Fruit fly (Drosophila melanogaster): ENCODE measurements around the gene Fim.

Fim gene

DNA sequence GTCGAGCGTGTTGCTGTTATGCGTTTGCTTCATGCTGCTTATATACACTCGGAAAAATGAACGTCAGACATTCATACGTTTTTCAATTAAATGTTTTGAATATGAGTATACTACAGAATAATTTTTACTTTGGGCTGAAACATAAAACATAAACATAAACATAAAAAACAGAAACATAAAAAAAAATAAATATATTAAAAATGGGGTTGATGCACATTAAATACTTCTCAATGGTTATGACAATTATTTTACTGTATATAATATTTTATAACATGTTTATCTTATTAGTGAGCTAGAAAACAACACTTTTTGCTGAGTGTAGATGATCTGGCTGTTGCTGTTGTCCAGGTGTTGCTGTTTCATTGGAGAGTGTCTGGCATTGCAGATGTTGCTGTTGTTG lies 64.3 kb downstream of the Fim start (continued):
- peak; percentile 28 for TF ChIP-seq lz (GFP tag; optimal IDR thresholded peaks at IDR 0.05)
- TF ChIP-seq vri (GFP tag; optimal IDR thresholded peaks at IDR 0.05): no peak
- peak; percentile 61 for TF ChIP-seq esn (GFP tag; optimal IDR thresholded peaks at IDR 0.05)
- TF ChIP-seq spab (GFP tag; optimal IDR thresholded peaks at IDR 0.05): peak; percentile 55
- TF ChIP-seq CG3919 (GFP tag; optimal IDR thresholded peaks at IDR 0.05): peak; percentile 77
- peak; percentile 23 for TF ChIP-seq Sox15 (GFP tag; optimal IDR thresholded peaks at IDR 0.05)
- no peak for TF ChIP-seq Hr38 (GFP tag; optimal IDR thresholded peaks at IDR 0.05)
- TF ChIP-seq CG11902 (GFP tag; optimal IDR thresholded peaks at IDR 0.05): peak; percentile 13
- TF ChIP-seq CG10669 (GFP tag; optimal IDR thresholded peaks at IDR 0.05): no peak
- peak; percentile 51 for TF ChIP-seq CG8319 (GFP tag; optimal IDR thresholded peaks at IDR 0.05)
- TF ChIP-seq CG1621 (tag; optimal IDR thresholded peaks at IDR 0.05): peak; percentile 2
- TF ChIP-seq CG9139 (GFP tag; optimal IDR thresholded peaks at IDR 0.05): peak; percentile 18
- TF ChIP-seq Eip93F (GFP tag; optimal IDR thresholded peaks at IDR 0.05): no peak
- peak; percentile 35 for TF ChIP-seq Sox102F (GFP tag; optimal IDR thresholded peaks at IDR 0.05)
- TF ChIP-seq CG8119 (GFP tag; IDR thresholded peaks at IDR 0.05): peak; percentile 89
- TF ChIP-seq CG3032 (tag; optimal IDR thresholded peaks at IDR 0.05): peak; percentile 67
- TF ChIP-seq fd85E (GFP tag; optimal IDR thresholded peaks at IDR 0.05): no peak
- peak; percentile 63 for TF ChIP-seq CG11762 (GFP tag; optimal IDR thresholded peaks at IDR 0.05; ENCODE audit: insufficient read depth)
- peak; percentile 38 for TF ChIP-seq Eip75B (GFP tag; optimal IDR thresholded peaks at IDR 0.05)
- no peak for TF ChIP-seq Hr39 (GFP tag; optimal IDR thresholded peaks at IDR 0.05)
- TF ChIP-seq CG34406 (GFP tag; optimal IDR thresholded peaks at IDR 0.05): peak; percentile 67
- TF ChIP-seq Ets21C (GFP tag; optimal IDR thresholded peaks at IDR 0.05): no peak
- peak; percentile 62 for TF ChIP-seq CG6163 (GFP tag; IDR thresholded peaks at IDR 0.05)
- TF ChIP-seq CG11294 (GFP tag; IDR thresholded peaks at IDR 0.05): no peak
- TF ChIP-seq CG8632 (GFP tag; optimal IDR thresholded peaks at IDR 0.05): peak; percentile 71
- TF ChIP-seq CG16779 (tag; optimal IDR thresholded peaks at IDR 0.05): no peak
- peak; percentile 90 for TF ChIP-seq CG32006 (GFP tag; optimal IDR thresholded peaks at IDR 0.05)
- peak; percentile 32 for TF ChIP-seq Smox (GFP tag; optimal IDR thresholded peaks at IDR 0.05)
- TF ChIP-seq Ets96B (tag; optimal IDR thresholded peaks at IDR 0.05): peak; percentile 62
- TF ChIP-seq CG6808 (GFP tag; optimal IDR thresholded peaks at IDR 0.05): peak; percentile 70
- TF ChIP-seq OdsH (GFP tag; optimal IDR thresholded peaks at IDR 0.05): peak; percentile 72
- TF ChIP-seq Blimp-1 (GFP tag; optimal IDR thresholded peaks at IDR 0.05): no peak
- peak; percentile 19 for TF ChIP-seq CG31627 (GFP tag; optimal IDR thresholded peaks at IDR 0.05)
- TF ChIP-seq salr (GFP tag; optimal IDR thresholded peaks at IDR 0.05): peak in 1 of 2 experiments; percentile 77
- TF ChIP-seq CG4318 (GFP tag; optimal IDR thresholded peaks at IDR 0.05): peak; percentile 79

DNA sequence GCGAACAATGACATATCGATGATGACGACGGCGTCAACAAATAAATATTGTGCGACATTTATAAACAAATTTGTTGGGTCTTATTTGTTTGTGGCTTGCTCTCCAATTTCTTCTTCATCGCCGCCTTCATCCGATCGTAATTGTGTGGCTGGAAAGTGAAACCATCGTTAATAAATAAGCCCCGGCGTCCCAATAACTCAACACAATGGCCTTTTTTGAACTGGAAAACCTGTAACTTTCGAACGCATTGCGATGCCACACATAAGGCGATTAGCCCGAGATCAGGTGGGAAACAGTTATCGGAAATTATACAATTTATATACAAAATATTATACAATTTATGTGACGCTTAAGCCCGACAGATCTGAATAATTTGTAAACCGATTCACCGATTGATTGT lies 65.3 kb downstream of the Fim start:
- TF ChIP-seq Sox15 (GFP tag; optimal IDR thresholded peaks at IDR 0.05): no peak
- TF ChIP-seq eg (GFP tag; IDR thresholded peaks at IDR 0.05): no peak
- TF ChIP-seq achi (GFP tag; optimal IDR thresholded peaks at IDR 0.05): no peak
- no peak for TF ChIP-seq salr (GFP tag; optimal IDR thresholded peaks at IDR 0.05)
- no peak for TF ChIP-seq CG15336 (GFP tag; IDR thresholded peaks at IDR 0.05)
- no peak for TF ChIP-seq CG32006 (GFP tag; optimal IDR thresholded peaks at IDR 0.05)
- TF ChIP-seq Hr4 (GFP tag; optimal IDR thresholded peaks at IDR 0.05): no peak
- TF ChIP-seq esn (GFP tag; optimal IDR thresholded peaks at IDR 0.05): no peak
- no peak for TF ChIP-seq CG3032 (tag; optimal IDR thresholded peaks at IDR 0.05)
- no peak for TF ChIP-seq svp (GFP tag)
- no peak for TF ChIP-seq CG8632 (GFP tag; optimal IDR thresholded peaks at IDR 0.05)
- TF ChIP-seq Eip75B (GFP tag; optimal IDR thresholded peaks at IDR 0.05): no peak
- no peak for TF ChIP-seq cyc (GFP tag; optimal IDR thresholded peaks at IDR 0.05)
- no peak for TF ChIP-seq CG6854 (GFP tag; optimal IDR thresholded peaks at IDR 0.05)
- TF ChIP-seq CG11902 (GFP tag; optimal IDR thresholded peaks at IDR 0.05): no peak

Measured in whole organism, prepupa.